Fruit fly (Drosophila melanogaster) whole organism, embryonic: ENCODE data around the gene Ptp4E.

Experiments
- Ada2b ChIP-seq: fragments of 200-800 bp; sonication (Bioruptor generic); IDR thresholded peaks from 2 replicates; pipeline ENCODE4 v1.3.6; 2022; ENCODE audit warnings: missing biosample characterization, missing genetic modification characterization
- BEAF-32 ChIP-seq: fragments of 200-800 bp; sonication (Bioruptor generic); optimal IDR thresholded peaks from 3 replicates; lab custom pipeline; 2017; ENCODE audit warnings: missing biosample characterization, missing genetic modification characterization, mild to moderate bottlenecking, moderate library complexity, missing genetic modification reagents
- BtbVII ChIP-seq: fragments of 200-800 bp; sonication (Bioruptor generic); optimal IDR thresholded peaks from 3 replicates; lab custom pipeline; 2017; ENCODE audit warnings: missing biosample characterization, mild to moderate bottlenecking, missing genetic modification characterization
- CG10209 ChIP-seq: fragments of 200-800 bp; sonication (Bioruptor generic); optimal IDR thresholded peaks from 3 replicates; lab custom pipeline; 2017; ENCODE audit warnings: missing biosample characterization, mild to moderate bottlenecking, missing genetic modification characterization, missing genetic modification reagents
- CG10366 ChIP-seq: fragments of 200-800 bp; sonication (Bioruptor generic); IDR thresholded peaks from 2 replicates; pipeline ENCODE4 v1.3.6; 2022; ENCODE audit warnings: missing biosample characterization, missing genetic modification characterization
- CG11560 ChIP-seq: fragments of 200-800 bp; sonication (Bioruptor generic); IDR thresholded peaks from 3 replicates; pipeline ENCODE4 v1.3.6; 2022; ENCODE audit warnings: missing biosample characterization, missing genetic modification characterization
- CG12071 ChIP-seq: fragments of 200-800 bp; sonication (Bioruptor generic); optimal IDR thresholded peaks from 3 replicates; lab custom pipeline; 2018; ENCODE audit warnings: missing biosample characterization, mild to moderate bottlenecking, missing genetic modification characterization
- CG12104 ChIP-seq: fragments of 200-800 bp; sonication (Bioruptor generic); optimal IDR thresholded peaks from 3 replicates; lab custom pipeline; 2016; ENCODE audit warnings: missing biosample characterization, missing genetic modification characterization
- CG14014 ChIP-seq: fragments of 200-800 bp; sonication (Bioruptor generic); IDR thresholded peaks from 2 replicates; pipeline ENCODE4 v1.3.6; 2022; ENCODE audit warnings: missing biosample characterization, missing genetic modification characterization
- CG14860 ChIP-seq: fragments of 200-800 bp; sonication (Bioruptor generic); IDR thresholded peaks from 3 replicates; pipeline ENCODE4 v1.3.6; 2022; ENCODE audit warnings: missing biosample characterization, missing genetic modification characterization; ENCODE audit not compliant: partially characterized antibody
- CG15514 ChIP-seq: fragments of 200-800 bp; sonication (Bioruptor generic); optimal IDR thresholded peaks from 3 replicates; lab custom pipeline; 2017; ENCODE audit warnings: missing biosample characterization, missing genetic modification characterization, mild to moderate bottlenecking, moderate library complexity, missing genetic modification reagents
- CG18599 ChIP-seq: fragments of 200-800 bp; sonication (Bioruptor generic); optimal IDR thresholded peaks from 3 replicates; lab custom pipeline; 2017; ENCODE audit warnings: missing biosample characterization, missing genetic modification characterization, mild to moderate bottlenecking, moderate library complexity, missing genetic modification reagents
- CG32532 ChIP-seq: fragments of 200-800 bp; sonication (Bioruptor generic); IDR thresholded peaks from 2 replicates; pipeline ENCODE4 v1.3.6; 2022; ENCODE audit warnings: missing biosample characterization, missing genetic modification characterization
- CG34376 ChIP-seq: fragments of 200-800 bp; sonication (Bioruptor generic); optimal IDR thresholded peaks from 2 replicates; lab custom pipeline; 2018; ENCODE audit warnings: missing biosample characterization, mild to moderate bottlenecking, missing genetic modification characterization
- CG3995 ChIP-seq: fragments of 200-800 bp; sonication (Bioruptor generic); optimal IDR thresholded peaks from 3 replicates; lab custom pipeline; 2016; ENCODE audit warnings: missing biosample characterization, missing genetic modification characterization
- CG4854 ChIP-seq: fragments of 200-800 bp; sonication (Bioruptor generic); optimal IDR thresholded peaks from 2 replicates; lab custom pipeline; 2016; ENCODE audit warnings: missing biosample characterization, missing genetic modification characterization, inconsistent platforms
- CG6175 ChIP-seq: fragments of 200-800 bp; sonication (Bioruptor generic); IDR thresholded peaks from 3 replicates; pipeline ENCODE4 v1.3.6; 2022; ENCODE audit warnings: missing biosample characterization, missing genetic modification characterization
- CG6683 ChIP-seq: fragments of 200-800 bp; sonication (Bioruptor generic); optimal IDR thresholded peaks from 2 replicates; lab custom pipeline; 2017; ENCODE audit warnings: missing biosample characterization, mild to moderate bottlenecking, missing genetic modification characterization, missing genetic modification reagents
- CG8944 ChIP-seq: fragments of 200-800 bp; sonication (Bioruptor generic); optimal IDR thresholded peaks from 3 replicates; lab custom pipeline; 2016; ENCODE audit warnings: missing biosample characterization, missing genetic modification characterization
- CG9215 ChIP-seq: fragments of 200-800 bp; sonication (Bioruptor generic); IDR thresholded peaks from 2 replicates; pipeline ENCODE4 v1.3.6; 2022; ENCODE audit warnings: missing biosample characterization, missing genetic modification characterization
- CG9797 ChIP-seq: fragments of 200-800 bp; sonication (Bioruptor generic); optimal IDR thresholded peaks from 3 replicates; lab custom pipeline; 2018; ENCODE audit warnings: missing biosample characterization, mild to moderate bottlenecking, missing genetic modification characterization
- CG9876 ChIP-seq: fragments of 200-800 bp; sonication (Bioruptor generic); optimal IDR thresholded peaks from 2 replicates; lab custom pipeline; 2016; ENCODE audit warnings: missing biosample characterization, missing genetic modification characterization
- CoRest ChIP-seq: fragments of 200-800 bp; sonication (Bioruptor generic); optimal IDR thresholded peaks from 3 replicates; lab custom pipeline; 2018; ENCODE audit warnings: missing biosample characterization, mild to moderate bottlenecking, missing genetic modification characterization, moderate library complexity
- Doc3 ChIP-seq: fragments of 200-800 bp; sonication (Bioruptor generic); IDR thresholded peaks from 3 replicates; pipeline ENCODE4 v1.3.6; 2022; ENCODE audit warnings: missing biosample characterization, missing genetic modification characterization; ENCODE audit not compliant: partially characterized antibody
- Fer2 ChIP-seq: fragments of 200-800 bp; sonication (Bioruptor generic); optimal IDR thresholded peaks from 2 replicates; lab custom pipeline; 2018; ENCODE audit warnings: missing biosample characterization, mild to moderate bottlenecking, missing genetic modification characterization, moderate library complexity
- Gsc ChIP-seq: fragments of 200-800 bp; sonication (Bioruptor generic); IDR thresholded peaks from 2 replicates; pipeline ENCODE4 v1.3.6; 2022; ENCODE audit warnings: missing biosample characterization, missing genetic modification characterization
- HmgD ChIP-seq: fragments of 200-800 bp; sonication (Bioruptor generic); optimal IDR thresholded peaks from 3 replicates; lab custom pipeline; 2016; ENCODE audit warnings: missing biosample characterization, missing genetic modification characterization
- HmgZ ChIP-seq: fragments of 200-800 bp; sonication (Bioruptor generic); optimal IDR thresholded peaks from 2 replicates; lab custom pipeline; 2018; ENCODE audit warnings: missing biosample characterization, mild to moderate bottlenecking, missing genetic modification characterization
- Lpt ChIP-seq: fragments of >200 bp; optimal IDR thresholded peaks from 2 replicates; lab custom pipeline; 2018; ENCODE audit warnings: missing biosample characterization, missing genetic modification characterization
- Nf-YA ChIP-seq: fragments of 200-800 bp; sonication (Bioruptor generic); IDR thresholded peaks from 2 replicates; pipeline ENCODE4 v1.3.6; 2022; ENCODE audit warnings: missing biosample characterization, missing genetic modification characterization
- Pdp1 ChIP-seq, 2 experiments: fragments of 200-800 bp; sonication (Bioruptor generic); optimal IDR thresholded peaks; 3 replicates each; lab custom pipeline; 2016; ENCODE audit warnings: missing biosample characterization in 2 of 2, missing genetic modification characterization in 2 of 2, mild to moderate bottlenecking in 1 of 2, moderate library complexity in 1 of 2
- Ptx1 ChIP-seq: fragments of 200-800 bp; sonication (Bioruptor generic); IDR thresholded peaks from 2 replicates; pipeline ENCODE4 v1.3.6; 2022; ENCODE audit warnings: missing biosample characterization, missing genetic modification characterization
- Sox102F ChIP-seq: fragments of 200-800 bp; sonication (Bioruptor generic); optimal IDR thresholded peaks from 2 replicates; lab custom pipeline; 2018; ENCODE audit warnings: missing biosample characterization, mild to moderate bottlenecking, missing genetic modification characterization, moderate library complexity
- Tbp ChIP-seq: fragments of >200 bp; optimal IDR thresholded peaks from 2 replicates; lab custom pipeline; 2018; ENCODE audit warnings: missing biosample characterization, missing genetic modification characterization
- ap ChIP-seq: fragments of 200-800 bp; sonication (Bioruptor generic); IDR thresholded peaks from 2 replicates; pipeline ENCODE4 v1.3.6; 2022; ENCODE audit warnings: missing biosample characterization, missing genetic modification characterization
- ato ChIP-seq: fragments of 200-800 bp; sonication (Bioruptor generic); IDR thresholded peaks from 2 replicates; pipeline ENCODE4 v1.3.6; 2022; ENCODE audit warnings: missing biosample characterization, missing genetic modification characterization; ENCODE audit not compliant: partially characterized antibody
- caup ChIP-seq: fragments of 200-800 bp; sonication (Bioruptor generic); optimal IDR thresholded peaks from 3 replicates; lab custom pipeline; 2017; ENCODE audit warnings: missing biosample characterization, mild to moderate bottlenecking, missing genetic modification characterization, moderate library complexity; ENCODE audit not compliant: severe bottlenecking
- crc ChIP-seq: fragments of 200-800 bp; sonication (Bioruptor generic); optimal IDR thresholded peaks from 2 replicates; lab custom pipeline; 2016; ENCODE audit warnings: missing biosample characterization, missing genetic modification characterization
- fru ChIP-seq: fragments of >200 bp; optimal IDR thresholded peaks from 2 replicates; lab custom pipeline; 2017
- hth ChIP-seq: fragments of >200 bp; optimal IDR thresholded peaks from 2 replicates; lab custom pipeline; 2017; ENCODE audit warnings: inconsistent platforms
- jumu ChIP-seq: fragments of 200-800 bp; sonication (Bioruptor generic); optimal IDR thresholded peaks from 3 replicates; lab custom pipeline; 2016; ENCODE audit warnings: missing biosample characterization, missing genetic modification characterization
- org-1 ChIP-seq: fragments of 200-800 bp; sonication (Bioruptor generic); optimal IDR thresholded peaks from 2 replicates; lab custom pipeline; 2017; ENCODE audit warnings: missing biosample characterization, missing genetic modification characterization
- pros ChIP-seq: fragments of 200-800 bp; sonication (Bioruptor generic); optimal IDR thresholded peaks from 3 replicates; lab custom pipeline; 2019; ENCODE audit warnings: missing biosample characterization, mild to moderate bottlenecking, missing genetic modification characterization, moderate library complexity
- schlank ChIP-seq: fragments of 200-800 bp; sonication (Bioruptor generic); optimal IDR thresholded peaks from 2 replicates; lab custom pipeline; 2018; ENCODE audit warnings: missing biosample characterization, mild to moderate bottlenecking, missing genetic modification characterization
- scrt ChIP-seq: fragments of 200-800 bp; sonication (Bioruptor generic); optimal IDR thresholded peaks from 2 replicates; lab custom pipeline; 2018; ENCODE audit warnings: missing biosample characterization, mild to moderate bottlenecking, missing genetic modification characterization, moderate library complexity
- seq ChIP-seq: fragments of 200-800 bp; sonication (Bioruptor generic); IDR thresholded peaks from 2 replicates; pipeline ENCODE4 v1.3.6; 2022; ENCODE audit warnings: missing biosample characterization, missing genetic modification characterization
- ssp ChIP-seq: fragments of 200-800 bp; sonication (Bioruptor generic); IDR thresholded peaks from 2 replicates; pipeline ENCODE4 v1.3.6; 2022; ENCODE audit warnings: missing biosample characterization, missing genetic modification characterization
- trh ChIP-seq: fragments of 200-800 bp; sonication (Bioruptor generic); optimal IDR thresholded peaks from 2 replicates; lab custom pipeline; 2016; ENCODE audit warnings: missing biosample characterization, missing genetic modification characterization
- wdn ChIP-seq: fragments of 200-800 bp; sonication (Bioruptor generic); IDR thresholded peaks from 2 replicates; pipeline ENCODE4 v1.3.6; 2022; ENCODE audit warnings: missing biosample characterization, missing genetic modification characterization
- yki ChIP-seq: fragments of >200 bp; optimal IDR thresholded peaks from 3 replicates; lab custom pipeline; 2018

The Ptp4E gene

DNA sequence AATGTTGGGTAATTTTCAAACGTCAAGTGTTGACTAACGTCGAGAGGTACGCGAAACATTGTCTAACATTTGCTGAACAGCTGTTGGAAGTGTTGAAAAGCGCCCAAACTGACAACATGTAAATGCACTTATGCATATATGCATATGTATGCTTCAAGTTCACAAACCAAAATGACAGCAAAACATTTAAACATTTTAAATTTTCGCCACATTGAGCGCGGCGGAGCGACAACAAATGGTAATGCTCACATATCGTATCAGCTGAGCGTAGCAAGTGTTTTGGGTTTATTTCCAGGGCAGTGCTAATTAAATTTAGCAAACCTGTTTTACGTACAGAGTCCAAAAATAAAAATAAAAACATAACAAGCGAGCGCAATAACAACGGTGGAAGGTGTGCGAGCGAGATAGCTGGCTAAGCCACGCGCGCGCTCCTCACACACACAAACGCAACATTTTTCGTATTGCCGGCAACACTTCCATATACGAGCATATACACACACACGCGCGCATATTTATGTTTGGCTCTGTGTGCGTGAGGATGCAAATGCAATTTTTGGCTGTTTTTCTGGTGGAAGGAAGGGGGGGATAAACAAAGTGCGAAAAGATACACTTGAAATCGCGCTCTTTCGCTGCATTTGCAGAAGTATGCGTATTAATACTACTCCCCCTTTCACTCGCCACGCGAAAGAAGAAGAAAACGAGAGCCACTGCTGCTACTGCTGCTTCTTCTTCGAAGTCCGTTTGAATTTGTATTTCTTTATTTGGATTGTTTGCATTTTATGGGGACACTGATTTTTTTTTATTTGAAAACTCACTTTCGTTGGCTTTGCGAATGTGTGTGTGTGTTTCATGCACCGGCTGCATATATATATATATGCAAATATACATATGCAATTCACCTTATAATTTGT, 8.6 kb upstream of the Ptp4E start (continued):
- peak; percentile 36 for TF ChIP-seq CG10209 (GFP tag; lab: Kevin White, UChicago)
- TF ChIP-seq fru (lab: Kevin White, UChicago): no peak
- TF ChIP-seq schlank: no peak
- TF ChIP-seq Ptx1 (GFP tag; lab: Robert Waterston, UW): no peak
- no peak for TF ChIP-seq CG14014 (GFP tag; lab: Robert Waterston, UW)
- TF ChIP-seq Tbp (GFP tag; lab: Kevin White, UChicago): no peak
- no peak for TF ChIP-seq CG12104 (GFP tag; lab: Kevin White, UChicago)
- TF ChIP-seq Pdp1 (GFP tag; optimal IDR thresholded peaks at IDR 0.05; lab: Kevin White, UChicago): peak; percentile 16 to 81
- TF ChIP-seq HmgZ (tag; lab: Kevin White, UChicago): no peak
- peak; percentile 55 for TF ChIP-seq CG15514
- TF ChIP-seq seq (GFP tag; lab: Robert Waterston, UW): no peak
- TF ChIP-seq CG9215: no peak
- no peak for TF ChIP-seq ap (GFP tag; lab: Robert Waterston, UW)
- TF ChIP-seq org-1 (GFP tag; lab: Kevin White, UChicago): peak; percentile 76
- peak; percentile 26 for TF ChIP-seq BtbVII (GFP tag; lab: Kevin White, UChicago)
- TF ChIP-seq Nf-YA (GFP tag; lab: Robert Waterston, UW): no peak
- no peak for TF ChIP-seq Lpt (GFP tag; lab: Kevin White, UChicago)
- no peak for TF ChIP-seq CG11560
- no peak for TF ChIP-seq pros (GFP tag; lab: Kevin White, UChicago)
- no peak for TF ChIP-seq yki (lab: Kevin White, UChicago)
- no peak for TF ChIP-seq CG14860 (GFP tag; lab: Robert Waterston, UW)
- TF ChIP-seq trh (GFP tag; lab: Kevin White, UChicago): no peak
- TF ChIP-seq CoRest (tag; lab: Kevin White, UChicago): no peak
- TF ChIP-seq ato (GFP tag; lab: Robert Waterston, UW): no peak
- TF ChIP-seq Fer2 (tag; lab: Kevin White, UChicago): no peak
- no peak for TF ChIP-seq Ada2b (GFP tag; lab: Robert Waterston, UW)
- TF ChIP-seq CG10366 (GFP tag; lab: Robert Waterston, UW): no peak
- TF ChIP-seq CG4854: peak; percentile 49
- TF ChIP-seq scrt (GFP tag; lab: Kevin White, UChicago): no peak
- TF ChIP-seq BEAF-32: peak; percentile 16
- TF ChIP-seq Sox102F: no peak
- TF ChIP-seq CG9876 (GFP tag; lab: Kevin White, UChicago): no peak
- no peak for TF ChIP-seq CG32532 (GFP tag; lab: Robert Waterston, UW)
- TF ChIP-seq CG12071: no peak
- TF ChIP-seq CG3995 (GFP tag; lab: Kevin White, UChicago): no peak
- no peak for TF ChIP-seq HmgD
- TF ChIP-seq Doc3: no peak
- no peak for TF ChIP-seq CG6175 (GFP tag; lab: Robert Waterston, UW)
- TF ChIP-seq caup: peak; percentile 58
- TF ChIP-seq ssp (GFP tag; lab: Robert Waterston, UW): no peak
- TF ChIP-seq jumu (GFP tag; lab: Kevin White, UChicago): peak; percentile 9
- no peak for TF ChIP-seq Gsc
- TF ChIP-seq CG8944 (GFP tag; lab: Kevin White, UChicago): peak; percentile 14
- TF ChIP-seq CG34376 (GFP tag; lab: Kevin White, UChicago): peak; percentile 17
- TF ChIP-seq hth: no peak
- no peak for TF ChIP-seq CG9797
- TF ChIP-seq CG6683 (GFP tag; lab: Kevin White, UChicago): peak; percentile 8
- TF ChIP-seq wdn: no peak
- peak; percentile 56 for TF ChIP-seq CG18599 (GFP tag; lab: Kevin White, UChicago)
- TF ChIP-seq crc (GFP tag; lab: Kevin White, UChicago): no peak
